Worm (Caenorhabditis elegans) whole organism, L4 larva: Measurements from ENCODE around the gene R08A2.5.

Experiments used
- F37D6.2 ChIP-seq: sonication (generic microtip); optimal IDR thresholded peaks from 2 replicates; lab custom pipeline; 2016; ENCODE audit warnings: mild to moderate bottlenecking, missing genetic modification characterization, missing compliant biosample characterization
- R02D3.7 ChIP-seq: fragments of 150-350 bp; sonication (generic microtip); optimal IDR thresholded peaks from 3 replicates; lab custom pipeline; 2014; ENCODE audit warnings: missing biosample characterization, missing genetic modification characterization
- Y105C5A.15 ChIP-seq: fragments of 200-800 bp; sonication (Bioruptor generic); IDR thresholded peaks from 2 replicates; pipeline ENCODE4 v1.3.6; 2022; ENCODE audit warnings: missing genetic modification characterization, missing compliant biosample characterization
- Y75B8A.6 ChIP-seq: fragments of 200-800 bp; sonication (Bioruptor generic); IDR thresholded peaks from 2 replicates; pipeline ENCODE4 v1.3.6; 2022; ENCODE audit warnings: missing genetic modification reagents, missing genetic modification characterization, missing compliant biosample characterization
- ZK337.2 ChIP-seq: fragments of 200-800 bp; sonication (Bioruptor generic); IDR thresholded peaks from 2 replicates; pipeline ENCODE4 v1.3.6; 2022; ENCODE audit warnings: missing genetic modification reagents, missing genetic modification characterization, missing compliant biosample characterization
- arid-1 ChIP-seq: fragments of 200-800 bp; sonication (Bioruptor generic); conservative IDR thresholded peaks from 2 replicates; pipeline ENCODE4 v1.3.6; 2022; ENCODE audit warnings: missing genetic modification reagents, missing genetic modification characterization, missing compliant biosample characterization
- ceh-28 ChIP-seq: fragments of 150-350 bp; optimal IDR thresholded peaks from 2 replicates; lab custom pipeline; 2014; ENCODE audit warnings: missing biosample characterization, missing genetic modification reagents, missing genetic modification characterization
- ceh-32 ChIP-seq: sonication (generic microtip); optimal IDR thresholded peaks from 2 replicates; lab custom pipeline; 2016; ENCODE audit warnings: mild to moderate bottlenecking, missing genetic modification characterization, missing compliant biosample characterization; ENCODE audit not compliant: poor library complexity
- ceh-44 ChIP-seq: fragments of 200-800 bp; sonication (Bioruptor generic); IDR thresholded peaks from 2 replicates; pipeline ENCODE4 v1.3.6; 2022; ENCODE audit warnings: missing genetic modification reagents, missing genetic modification characterization, missing compliant biosample characterization
- ceh-62 ChIP-seq: sonication (generic microtip); optimal IDR thresholded peaks from 2 replicates; lab custom pipeline; 2017; ENCODE audit warnings: missing biosample characterization, missing genetic modification characterization
- ces-1 ChIP-seq: fragments of 150-350 bp; sonication (generic microtip); optimal IDR thresholded peaks from 4 replicates; lab custom pipeline; 2014; ENCODE audit warnings: missing biosample characterization, missing genetic modification reagents, missing genetic modification characterization
- dmd-6 ChIP-seq: fragments of 200-800 bp; sonication (Bioruptor generic); IDR thresholded peaks from 2 replicates; pipeline ENCODE4 v1.3.6; 2022; ENCODE audit warnings: missing genetic modification reagents, missing genetic modification characterization, missing compliant biosample characterization
- dmd-8 ChIP-seq: fragments of 200-800 bp; sonication (Bioruptor generic); IDR thresholded peaks from 2 replicates; pipeline ENCODE4 v1.3.6; 2022; ENCODE audit warnings: missing genetic modification characterization, missing compliant biosample characterization
- dpl-1 ChIP-seq: fragments of 150-350 bp; optimal IDR thresholded peaks from 2 replicates; lab custom pipeline; 2014; ENCODE audit warnings: missing biosample characterization, missing genetic modification reagents, missing genetic modification characterization
- dve-1 ChIP-seq: sonication (generic microtip); optimal IDR thresholded peaks from 2 replicates; lab custom pipeline; 2017; ENCODE audit warnings: antibody characterized with exemption, mild to moderate bottlenecking, missing genetic modification characterization, missing compliant biosample characterization; ENCODE audit not compliant: insufficient read depth
- fos-1 ChIP-seq: fragments of 150-350 bp; optimal IDR thresholded peaks from 2 replicates; lab custom pipeline; 2014; ENCODE audit warnings: missing biosample characterization, missing genetic modification characterization
- hmg-1.1 ChIP-seq: fragments of 200-800 bp; sonication (Bioruptor generic); IDR thresholded peaks from 2 replicates; pipeline ENCODE4 v1.3.6; 2022; ENCODE audit warnings: missing genetic modification reagents, missing genetic modification characterization, missing compliant biosample characterization
- lim-7 ChIP-seq: fragments of 200-800 bp; sonication (Bioruptor generic); IDR thresholded peaks from 2 replicates; pipeline ENCODE4 v1.3.6; 2022; ENCODE audit warnings: missing genetic modification characterization, missing compliant biosample characterization
- lin-39 ChIP-seq: fragments of 150-350 bp; optimal IDR thresholded peaks from 2 replicates; lab custom pipeline; 2014; ENCODE audit warnings: missing biosample characterization, missing genetic modification reagents, missing genetic modification characterization
- lir-3 ChIP-seq: sonication (generic microtip); optimal IDR thresholded peaks from 2 replicates; lab custom pipeline; 2016; ENCODE audit warnings: mild to moderate bottlenecking, missing genetic modification characterization, missing compliant biosample characterization
- madf-5 ChIP-seq, 2 experiments: fragments of 200-800 bp; sonication (Bioruptor generic); IDR thresholded peaks; 2 replicates each; pipeline ENCODE4 v1.3.6; 2022; ENCODE audit warnings: missing compliant biosample characterization in 2 of 2, missing genetic modification characterization in 2 of 2
- mdt-29 ChIP-seq: fragments of 200-800 bp; sonication (Bioruptor generic); IDR thresholded peaks from 2 replicates; pipeline ENCODE4 v1.3.6; 2022; ENCODE audit warnings: missing genetic modification reagents, missing genetic modification characterization, missing compliant biosample characterization
- mep-1 ChIP-seq: fragments of 150-350 bp; sonication (generic microtip); optimal IDR thresholded peaks from 3 replicates; lab custom pipeline; 2014; ENCODE audit warnings: missing biosample characterization, missing genetic modification characterization
- mes-2 ChIP-seq: sonication (generic microtip); optimal IDR thresholded peaks from 2 replicates; lab custom pipeline; 2016; ENCODE audit warnings: missing genotype, mild to moderate bottlenecking, missing genetic modification characterization, missing compliant biosample characterization; ENCODE audit not compliant: poor library complexity, severe bottlenecking
- mxl-3 ChIP-seq: fragments of 200-800 bp; sonication (Bioruptor generic); optimal IDR thresholded peaks from 2 replicates; lab custom pipeline; 2018; ENCODE audit warnings: mild to moderate bottlenecking, missing genetic modification characterization, missing compliant biosample characterization
- nhr-237 ChIP-seq: sonication (generic microtip); optimal IDR thresholded peaks from 2 replicates; lab custom pipeline; 2017; ENCODE audit warnings: missing biosample characterization, missing genetic modification characterization
- nhr-28 ChIP-seq: fragments of 150-350 bp; optimal IDR thresholded peaks from 2 replicates; lab custom pipeline; 2014; ENCODE audit warnings: missing biosample characterization, missing genetic modification characterization
- nhr-41 ChIP-seq: fragments of 200-800 bp; sonication (Bioruptor generic); IDR thresholded peaks from 2 replicates; pipeline ENCODE4 v1.3.6; 2022; ENCODE audit warnings: missing genetic modification reagents, missing genetic modification characterization, missing compliant biosample characterization
- nhr-42 ChIP-seq: fragments of 200-800 bp; sonication (Bioruptor generic); IDR thresholded peaks from 2 replicates; pipeline ENCODE4 v1.3.6; 2022; ENCODE audit warnings: missing genetic modification characterization, missing compliant biosample characterization
- nhr-6 ChIP-seq: fragments of 150-350 bp; optimal IDR thresholded peaks from 2 replicates; lab custom pipeline; 2014; ENCODE audit warnings: missing biosample characterization, missing genetic modification characterization
- nhr-76 ChIP-seq: fragments of 150-350 bp; optimal IDR thresholded peaks from 2 replicates; lab custom pipeline; 2014; ENCODE audit warnings: missing biosample characterization, missing genetic modification characterization
- nhr-77 ChIP-seq: fragments of 150-350 bp; optimal IDR thresholded peaks from 2 replicates; lab custom pipeline; 2014; ENCODE audit warnings: missing biosample characterization, missing genetic modification characterization
- pha-4 ChIP-seq, 2 experiments: fragments of 150-350 bp in 1 of 2; fragments of 200-800 bp in 1 of 2; sonication (Bioruptor generic) in 1 of 2; IDR thresholded peaks in 1 of 2; optimal IDR thresholded peaks in 1 of 2; 2 replicates each; pipeline versions ENCODE4 v1.3.6 to Lab custom; 2014 to 2022; ENCODE audit warnings: missing genetic modification characterization in 2 of 2, missing genetic modification reagents in 2 of 2, missing biosample characterization in 1 of 2, missing compliant biosample characterization in 1 of 2
- pqm-1 ChIP-seq: sonication (generic microtip); optimal IDR thresholded peaks from 2 replicates; lab custom pipeline; 2017; ENCODE audit warnings: missing biosample characterization, missing genetic modification characterization
- rbr-2 ChIP-seq: sonication (generic microtip); optimal IDR thresholded peaks from 2 replicates; lab custom pipeline; 2016; ENCODE audit warnings: missing genotype, missing genetic modification characterization, missing compliant biosample characterization
- saeg-2 ChIP-seq: fragments of 200-800 bp; sonication (Bioruptor generic); IDR thresholded peaks from 2 replicates; pipeline ENCODE4 v1.3.6; 2022; ENCODE audit warnings: missing genetic modification reagents, missing genetic modification characterization, missing compliant biosample characterization
- sdz-12 ChIP-seq: fragments of 200-800 bp; sonication (Bioruptor generic); optimal IDR thresholded peaks from 2 replicates; lab custom pipeline; 2018; ENCODE audit warnings: mild to moderate bottlenecking, missing genetic modification characterization, missing compliant biosample characterization
- set-16 ChIP-seq: fragments of 200-800 bp; sonication (Bioruptor generic); IDR thresholded peaks from 2 replicates; pipeline ENCODE4 v1.3.6; 2022; ENCODE audit warnings: missing genetic modification reagents, missing genetic modification characterization, missing compliant biosample characterization
- snpc-1.2 ChIP-seq: fragments of 200-800 bp; sonication (Bioruptor generic); IDR thresholded peaks from 2 replicates; pipeline ENCODE4 v1.3.6; 2022; ENCODE audit warnings: missing genetic modification reagents, missing genetic modification characterization, missing compliant biosample characterization
- snpc-4 ChIP-seq: fragments of 150-350 bp; optimal IDR thresholded peaks from 2 replicates; lab custom pipeline; 2014; ENCODE audit warnings: missing biosample characterization, missing genetic modification characterization
- tag-97 ChIP-seq: fragments of 200-800 bp; sonication (Bioruptor generic); IDR thresholded peaks from 2 replicates; pipeline ENCODE4 v1.3.6; 2022; ENCODE audit warnings: missing genetic modification characterization, missing compliant biosample characterization
- tra-1 ChIP-seq: fragments of 200-800 bp; sonication (Bioruptor generic); IDR thresholded peaks from 2 replicates; pipeline ENCODE4 v1.3.6; 2022; ENCODE audit warnings: missing genetic modification reagents, missing genetic modification characterization, missing compliant biosample characterization
- zfp-2 ChIP-seq: sonication (generic microtip); optimal IDR thresholded peaks from 2 replicates; lab custom pipeline; 2016; ENCODE audit warnings: mild to moderate bottlenecking, missing genetic modification characterization, missing compliant biosample characterization
- zfp-3 ChIP-seq: fragments of 200-800 bp; sonication (Bioruptor generic); conservative IDR thresholded peaks from 2 replicates; pipeline ENCODE4 v1.3.6; 2022; ENCODE audit warnings: missing genetic modification reagents, missing genetic modification characterization, missing compliant biosample characterization
- zip-2 ChIP-seq: fragments of 150-350 bp; optimal IDR thresholded peaks from 2 replicates; lab custom pipeline; 2014; ENCODE audit warnings: missing biosample characterization, missing genetic modification characterization
- ztf-11 ChIP-seq: fragments of 150-350 bp; optimal IDR thresholded peaks from 2 replicates; lab custom pipeline; 2014; ENCODE audit warnings: missing biosample characterization, missing genetic modification characterization
- ztf-7 ChIP-seq: fragments of 150-350 bp; optimal IDR thresholded peaks from 2 replicates; lab custom pipeline; 2014; ENCODE audit warnings: missing biosample characterization, missing genetic modification characterization

Gene R08A2.5

ce11 chrV:14685435-14686058 is 26.9 kb upstream of the R08A2.5 start, which contains the start of gene C47E8.4 (continued):
- TF ChIP-seq rbr-2 (tag; lab: Kevin White, UChicago) (peak; percentile 98), mes-2 (tag; lab: Kevin White, UChicago) (peak; percentile 99), tag-97 (peak; percentile 96), dve-1 (tag; lab: Kevin White, UChicago) (peak; percentile 99), ceh-32 (tag; lab: Kevin White, UChicago) (peak; percentile 76), ces-1 (peak; percentile 58), ztf-11 (no peak), dmd-8 (GFP tag; lab: Robert Waterston, UW) (no peak), nhr-6 (peak; percentile 99), nhr-28 (tag; lab: Kevin White, UChicago) (peak; percentile 83), ztf-7 (tag; lab: Kevin White, UChicago) (peak; percentile 59), Y75B8A.6 (peak; percentile 80; the same call in 1 of the 2 replicates), mdt-29 (GFP tag; lab: Robert Waterston, UW) (peak; percentile 99), ZK337.2 (peak; percentile 95), fos-1 (tag; lab: Kevin White, UChicago) (no peak), mxl-3 (GFP tag; lab: Kevin White, UChicago) (peak; percentile 69), arid-1 (GFP tag; lab: Robert Waterston, UW) (peak; percentile 87), lin-39 (tag; lab: Kevin White, UChicago) (no peak), pqm-1 (tag; lab: Kevin White, UChicago) (peak; percentile 26), zfp-2 (tag; lab: Kevin White, UChicago) (peak; percentile 64), nhr-41 (peak; percentile 65; the same call in 1 of the 2 replicates), nhr-237 (tag; lab: Kevin White, UChicago) (no peak), Y105C5A.15 (no peak), R02D3.7 (tag; lab: Kevin White, UChicago) (no peak), nhr-76 (tag; lab: Kevin White, UChicago) (peak; percentile 68), madf-5 (GFP tag; IDR thresholded peaks at IDR 0.05; lab: Robert Waterston, UW) (peak; percentile 74 to 81; a peak in 2 of 4 replicates), zip-2 (tag; lab: Kevin White, UChicago) (peak; percentile 90), F37D6.2 (peak; percentile 96), hmg-1.1 (GFP tag; lab: Robert Waterston, UW) (peak; percentile 95), dmd-6 (GFP tag; lab: Robert Waterston, UW) (peak; percentile 97), snpc-4 (tag; lab: Kevin White, UChicago) (peak; percentile 28), lir-3 (tag; lab: Kevin White, UChicago) (peak; percentile 77), sdz-12 (GFP tag; lab: Kevin White, UChicago) (peak; percentile 88), nhr-42 (GFP tag; lab: Robert Waterston, UW) (peak; percentile 91), dpl-1 (GFP tag; lab: Kevin White, UChicago) (peak; percentile 92), nhr-77 (tag; lab: Kevin White, UChicago) (peak; percentile 93), pha-4 (GFP tag; IDR thresholded peaks at IDR 0.05; lab: Robert Waterston, UW) (peak; percentile 94), pha-4 (tag; optimal IDR thresholded peaks at IDR 0.05; lab: Kevin White, UChicago) (peak; percentile 90)

- TF ChIP-seq ceh-28 (tag; lab: Kevin White, UChicago) (no peak), lim-7 (0 out of 2 replicates have a peak, but pooled peaks have one; percentile 70), set-16 (GFP tag; lab: Robert Waterston, UW) (peak; percentile 21; the same call in 1 of the 2 replicates), ceh-62 (tag; lab: Kevin White, UChicago) (no peak), mep-1 (peak; percentile 27), snpc-1.2 (GFP tag; lab: Robert Waterston, UW) (peak; percentile 44; the same call in 1 of the 2 replicates), snpc-4 (tag; lab: Kevin White, UChicago) (no peak), pha-4 (GFP tag; IDR thresholded peaks at IDR 0.05; lab: Robert Waterston, UW) (peak; percentile 24; the same call in 1 of the 2 replicates), pha-4 (tag; optimal IDR thresholded peaks at IDR 0.05; lab: Kevin White, UChicago) (no peak), ceh-44 (GFP tag; lab: Robert Waterston, UW) (no peak), zfp-3 (GFP tag; lab: Robert Waterston, UW) (no peak), tra-1 (GFP tag; lab: Robert Waterston, UW) (no peak), mdt-29 (GFP tag; lab: Robert Waterston, UW) (no peak), saeg-2 (GFP tag; lab: Robert Waterston, UW) (no peak)
These were observed 25.9 kb upstream of the R08A2.5 start for ce11 chrV:14686231-14687105.
